Worm (Caenorhabditis elegans) whole organism, mixed stage, embryonic: Measurements from ENCODE around the gene R10D12.6.

Experiments used
- M03D4.4 ChIP-seq: sonication (generic microtip); optimal IDR thresholded peaks from 2 replicates; lab custom pipeline; 2017; ENCODE audit warnings: mild to moderate bottlenecking, missing genetic modification characterization, missing compliant biosample characterization
- bed-3 ChIP-seq: fragments of 200-800 bp; sonication (Bioruptor generic); optimal IDR thresholded peaks from 3 replicates; lab custom pipeline; 2018; ENCODE audit warnings: mild to moderate bottlenecking, missing genetic modification characterization, moderate library complexity, missing compliant biosample characterization
- blmp-1 ChIP-seq: fragments of 150-350 bp; optimal IDR thresholded peaks from 2 replicates; lab custom pipeline; 2014; ENCODE audit warnings: missing biosample characterization, missing genetic modification characterization
- ceh-39 ChIP-seq: fragments of 150-350 bp; optimal IDR thresholded peaks from 2 replicates; lab custom pipeline; 2014; ENCODE audit warnings: missing biosample characterization, missing genetic modification characterization
- ceh-43 ChIP-seq: fragments of 200-800 bp; sonication (Bioruptor generic); optimal IDR thresholded peaks from 2 replicates; lab custom pipeline; 2018; ENCODE audit warnings: mild to moderate bottlenecking, missing genetic modification characterization, moderate library complexity, missing compliant biosample characterization
- ceh-83 ChIP-seq: fragments of 200-800 bp; sonication (Bioruptor generic); optimal IDR thresholded peaks from 2 replicates; lab custom pipeline; 2018; ENCODE audit warnings: mild to moderate bottlenecking, missing genetic modification characterization, missing compliant biosample characterization
- ces-1 ChIP-seq: fragments of 150-350 bp; optimal IDR thresholded peaks from 2 replicates; lab custom pipeline; 2014; ENCODE audit warnings: missing biosample characterization, missing genetic modification reagents, missing genetic modification characterization
- cnd-1 ChIP-seq: fragments of 200-800 bp; sonication (Bioruptor generic); optimal IDR thresholded peaks from 2 replicates; lab custom pipeline; 2018; ENCODE audit warnings: mild to moderate bottlenecking, missing genetic modification characterization, missing compliant biosample characterization
- drap-1 ChIP-seq: fragments of 200-800 bp; sonication (Bioruptor generic); optimal IDR thresholded peaks from 3 replicates; lab custom pipeline; 2018; ENCODE audit warnings: mild to moderate bottlenecking, missing genetic modification characterization, missing compliant biosample characterization
- elt-1 ChIP-seq: sonication (generic microtip); optimal IDR thresholded peaks from 2 replicates; lab custom pipeline; 2017; ENCODE audit warnings: missing genetic modification characterization, mild to moderate bottlenecking, missing compliant biosample characterization, antibody characterized with exemption, moderate library complexity, borderline replicate concordance; ENCODE audit not compliant: insufficient read depth
- elt-3 ChIP-seq: fragments of 150-350 bp; optimal IDR thresholded peaks from 2 replicates; lab custom pipeline; 2014; ENCODE audit warnings: missing biosample characterization, missing genetic modification characterization
- flh-1 ChIP-seq: fragments of 200-800 bp; sonication (Bioruptor generic); optimal IDR thresholded peaks from 2 replicates; lab custom pipeline; 2018; ENCODE audit warnings: mild to moderate bottlenecking, missing genetic modification characterization, moderate library complexity, missing compliant biosample characterization
- ham-2 ChIP-seq: fragments of 200-800 bp; sonication (Bioruptor generic); optimal IDR thresholded peaks from 2 replicates; lab custom pipeline; 2018; ENCODE audit warnings: mild to moderate bottlenecking, missing genetic modification characterization, missing compliant biosample characterization
- hlh-1 ChIP-seq: fragments of 150-350 bp; optimal IDR thresholded peaks from 2 replicates; lab custom pipeline; 2014; ENCODE audit warnings: missing biosample characterization, missing genetic modification reagents, missing genetic modification characterization
- lin-13 ChIP-seq: fragments of 150-350 bp; optimal IDR thresholded peaks from 2 replicates; lab custom pipeline; 2014; ENCODE audit warnings: missing biosample characterization, missing genetic modification characterization
- lin-32 ChIP-seq: fragments of 200-800 bp; sonication (Bioruptor generic); optimal IDR thresholded peaks from 2 replicates; lab custom pipeline; 2018; ENCODE audit warnings: mild to moderate bottlenecking, missing genetic modification characterization, missing compliant biosample characterization
- lsy-2 ChIP-seq: fragments of 150-350 bp; optimal IDR thresholded peaks from 2 replicates; lab custom pipeline; 2014; ENCODE audit warnings: missing biosample characterization, missing genetic modification characterization
- mab-5 ChIP-seq: fragments of 150-350 bp; optimal IDR thresholded peaks from 2 replicates; lab custom pipeline; 2014; ENCODE audit warnings: missing biosample characterization, missing genetic modification characterization
- mep-1 ChIP-seq: fragments of 150-350 bp; optimal IDR thresholded peaks from 2 replicates; lab custom pipeline; 2017; ENCODE audit warnings: missing biosample characterization, missing genetic modification reagents, missing genetic modification characterization, inconsistent platforms
- mls-2 ChIP-seq: sonication (generic microtip); optimal IDR thresholded peaks from 2 replicates; lab custom pipeline; 2016; ENCODE audit warnings: mild to moderate bottlenecking, missing genetic modification characterization, moderate library complexity, missing compliant biosample characterization
- nhr-12 ChIP-seq: fragments of 150-350 bp; optimal IDR thresholded peaks from 2 replicates; lab custom pipeline; 2014; ENCODE audit warnings: missing biosample characterization, missing genetic modification characterization
- nhr-2 ChIP-seq: fragments of 150-350 bp; optimal IDR thresholded peaks from 2 replicates; lab custom pipeline; 2014; ENCODE audit warnings: missing biosample characterization, missing genetic modification characterization
- nhr-237 ChIP-seq: fragments of 150-350 bp; optimal IDR thresholded peaks from 2 replicates; lab custom pipeline; 2014; ENCODE audit warnings: missing biosample characterization, missing genetic modification characterization
- nhr-28 ChIP-seq: fragments of 150-350 bp; optimal IDR thresholded peaks from 2 replicates; lab custom pipeline; 2014; ENCODE audit warnings: missing biosample characterization, missing genetic modification characterization
- nhr-76 ChIP-seq: sonication (generic microtip); optimal IDR thresholded peaks from 2 replicates; lab custom pipeline; 2017; ENCODE audit warnings: missing biosample characterization, missing genetic modification characterization
- pha-4 ChIP-seq: fragments of 150-350 bp; optimal IDR thresholded peaks from 2 replicates; lab custom pipeline; 2018; ENCODE audit warnings: missing biosample characterization, missing genetic modification reagents, missing genetic modification characterization
- sem-2 ChIP-seq: fragments of 200-800 bp; sonication (Bioruptor generic); optimal IDR thresholded peaks from 2 replicates; lab custom pipeline; 2018; ENCODE audit warnings: mild to moderate bottlenecking, missing genetic modification characterization, missing compliant biosample characterization
- snpc-4 ChIP-seq: fragments of 150-350 bp; optimal IDR thresholded peaks from 2 replicates; lab custom pipeline; 2014; ENCODE audit warnings: missing biosample characterization, missing genetic modification characterization
- sptf-1 ChIP-seq: sonication (generic microtip); optimal IDR thresholded peaks from 2 replicates; lab custom pipeline; 2017; ENCODE audit warnings: mild to moderate bottlenecking, missing genetic modification characterization, moderate library complexity, missing compliant biosample characterization
- tbx-8 ChIP-seq: fragments of 200-800 bp; sonication (Bioruptor generic); optimal IDR thresholded peaks from 2 replicates; lab custom pipeline; 2018; ENCODE audit warnings: mild to moderate bottlenecking, missing genetic modification characterization, moderate library complexity, missing compliant biosample characterization
- unc-120 ChIP-seq: sonication (generic microtip); optimal IDR thresholded peaks from 2 replicates; lab custom pipeline; 2017; ENCODE audit warnings: missing genetic modification characterization, missing compliant biosample characterization; ENCODE audit not compliant: poor library complexity, severe bottlenecking
- unc-39 ChIP-seq: fragments of 150-350 bp; optimal IDR thresholded peaks from 2 replicates; lab custom pipeline; 2014; ENCODE audit warnings: missing biosample characterization, missing genetic modification characterization
- unc-62 ChIP-seq: fragments of 150-350 bp; optimal IDR thresholded peaks from 2 replicates; lab custom pipeline; 2014; ENCODE audit warnings: missing biosample characterization, missing genetic modification reagents, missing genetic modification characterization
- zip-8 ChIP-seq: fragments of 150-350 bp; optimal IDR thresholded peaks from 2 replicates; lab custom pipeline; 2014; ENCODE audit warnings: missing biosample characterization, missing genetic modification characterization
- ztf-11 ChIP-seq: fragments of 150-350 bp; optimal IDR thresholded peaks from 2 replicates; lab custom pipeline; 2014; ENCODE audit warnings: missing biosample characterization, missing genetic modification characterization

The R10D12.6 gene

DNA sequence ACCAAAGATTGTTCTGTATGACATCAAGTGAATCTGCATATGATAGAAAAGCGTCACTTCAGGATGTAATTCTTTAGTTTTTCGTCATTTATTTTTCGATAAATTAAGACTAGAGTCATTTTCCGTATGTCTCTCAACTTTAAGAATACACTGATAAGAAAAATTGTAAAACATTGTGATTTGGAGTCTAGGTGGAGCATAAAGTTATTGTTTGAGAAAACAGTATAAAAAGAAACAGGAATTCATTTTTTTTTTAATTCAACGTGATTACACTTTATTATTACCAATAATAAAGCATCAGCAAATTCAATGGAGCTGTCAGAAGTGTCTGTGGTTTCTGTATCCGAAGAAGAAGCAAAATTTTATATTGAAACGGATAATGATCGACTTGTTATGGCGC is at the start of gene R10D12.6:
R10D12.6 (plus strand) TSS at position 301 of the 400 bp plus-strand sequence.
- TF ChIP-seq unc-62 (GFP tag; lab: Kevin White, UChicago) (no peak), nhr-237 (no peak), blmp-1 (tag; lab: Kevin White, UChicago) (no peak), elt-1 (tag; lab: Kevin White, UChicago) (no peak), lsy-2 (tag; lab: Kevin White, UChicago) (no peak), mep-1 (tag; lab: Kevin White, UChicago) (no peak), drap-1 (GFP tag; lab: Kevin White, UChicago) (no peak), M03D4.4 (tag; lab: Kevin White, UChicago) (no peak), snpc-4 (tag; lab: Kevin White, UChicago) (no peak), mls-2 (tag; lab: Kevin White, UChicago) (no peak), sptf-1 (no peak), flh-1 (GFP tag; lab: Kevin White, UChicago) (no peak), nhr-28 (tag; lab: Kevin White, UChicago) (no peak)

DNA sequence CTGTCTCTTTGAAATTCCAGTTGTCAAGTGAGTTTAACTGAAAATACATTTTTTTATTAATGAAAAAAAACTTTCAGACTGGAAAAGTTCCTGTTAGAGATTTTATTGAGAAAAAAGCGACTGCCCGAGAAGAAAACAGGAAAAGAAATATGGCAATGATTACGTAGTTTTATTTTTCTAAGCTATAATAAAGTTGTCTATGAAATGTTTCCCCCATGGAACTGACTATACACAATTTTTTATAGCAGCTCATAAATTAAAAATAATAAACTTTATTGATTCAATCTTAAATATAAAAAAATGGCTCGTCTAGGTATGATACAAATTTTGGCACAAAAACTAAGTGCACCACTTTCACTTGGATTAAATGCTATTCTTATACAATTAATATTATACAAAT is 46.6 kb upstream of the R10D12.6 start, which contains the start of gene C06B3.1:
C06B3.1 (plus strand) TSS at position 301 of the 400 bp plus-strand sequence.
- TF ChIP-seq tbx-8: no peak
- TF ChIP-seq mab-5 (tag; lab: Kevin White, UChicago): no peak
- no peak for TF ChIP-seq unc-120 (tag; lab: Kevin White, UChicago)
- TF ChIP-seq elt-1 (tag; lab: Kevin White, UChicago): no peak
- TF ChIP-seq ham-2 (GFP tag; lab: Kevin White, UChicago): no peak
- TF ChIP-seq mls-2 (tag; lab: Kevin White, UChicago): no peak
- TF ChIP-seq nhr-28 (tag; lab: Kevin White, UChicago): no peak
- no peak for TF ChIP-seq drap-1 (GFP tag; lab: Kevin White, UChicago)
- TF ChIP-seq ces-1 (GFP tag; lab: Kevin White, UChicago): no peak
- TF ChIP-seq unc-39 (tag; lab: Kevin White, UChicago): no peak

DNA sequence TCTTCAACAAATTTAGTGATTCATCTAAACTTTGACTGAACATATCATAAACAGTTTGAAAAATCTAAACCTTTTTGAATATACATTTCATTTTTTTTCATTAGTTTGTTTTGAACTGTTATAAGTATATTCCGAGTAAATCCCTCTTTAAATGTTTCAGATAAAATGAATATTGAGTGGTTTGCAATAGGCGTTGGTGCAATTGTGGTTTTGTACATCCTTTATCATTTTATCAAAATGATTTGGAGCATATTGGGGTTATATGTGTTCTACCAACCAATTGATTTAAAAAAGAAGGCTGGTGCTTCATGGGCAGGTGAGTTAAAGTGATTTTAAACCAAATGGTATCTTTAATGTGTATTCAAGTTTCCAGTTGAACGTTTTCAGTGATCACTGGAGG is 44.7 kb upstream of the R10D12.6 start, which contains the start of gene stdh-3:
stdh-3 (plus strand) TSS at position 166 of the 400 bp plus-strand sequence.
- no peak for TF ChIP-seq cnd-1 (tag; lab: Kevin White, UChicago)
- no peak for TF ChIP-seq ceh-83 (GFP tag; lab: Kevin White, UChicago)
- TF ChIP-seq sem-2 (GFP tag; lab: Kevin White, UChicago): no peak
- no peak for TF ChIP-seq unc-39 (tag; lab: Kevin White, UChicago)
- TF ChIP-seq mep-1 (tag; lab: Kevin White, UChicago): no peak

DNA sequence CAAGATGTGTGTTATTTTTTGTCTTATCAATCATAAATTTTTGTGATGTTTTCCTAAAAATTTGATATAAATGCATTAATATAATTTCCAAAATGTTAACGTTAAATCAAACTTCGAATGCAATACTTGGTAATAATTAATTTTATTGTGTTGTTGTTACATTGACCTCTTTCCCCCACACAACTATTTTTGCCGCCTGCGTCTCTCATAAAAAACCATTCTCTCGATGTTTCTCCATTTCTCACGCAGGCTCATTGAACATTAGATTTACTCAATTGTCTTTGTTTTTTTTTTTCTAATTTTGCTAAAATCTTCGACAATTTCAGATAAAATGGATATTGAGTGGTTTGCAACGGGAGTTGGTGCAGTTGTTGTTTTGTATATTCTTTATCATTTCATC is 42.9 kb upstream of the R10D12.6 start, which contains the start of gene stdh-1:
stdh-1 (plus strand) TSS at position 327 of the 400 bp plus-strand sequence.
- TF ChIP-seq ces-1 (GFP tag; lab: Kevin White, UChicago): peak; percentile 79
- TF ChIP-seq nhr-12 (tag; lab: Kevin White, UChicago): no peak

DNA sequence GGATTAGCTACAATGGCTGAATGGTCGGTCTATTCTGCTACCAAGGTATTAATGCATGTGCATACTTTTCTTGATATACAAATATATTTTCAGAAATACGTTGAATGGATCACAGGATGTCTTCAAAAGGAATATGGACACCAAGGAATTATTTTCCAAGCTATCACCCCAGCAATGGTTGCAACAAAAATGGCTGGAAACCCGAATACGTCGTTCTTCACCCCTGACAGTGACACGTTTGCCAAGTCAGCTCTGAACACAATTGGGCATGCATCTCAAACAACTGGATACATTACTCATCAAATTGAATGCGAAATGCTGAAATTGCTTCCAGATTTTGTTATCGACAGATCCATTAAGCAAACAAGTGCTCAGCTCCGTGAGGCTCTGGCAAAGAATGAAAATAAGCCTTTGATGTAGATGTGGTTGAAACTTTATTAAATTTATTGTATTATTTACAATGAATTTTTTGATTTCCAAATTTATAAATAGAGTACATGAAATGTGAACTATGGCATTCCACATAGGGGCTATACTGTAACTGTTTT is 41.5 kb upstream of the R10D12.6 start:
- TF ChIP-seq sptf-1: no peak
- no peak for TF ChIP-seq ces-1 (GFP tag; lab: Kevin White, UChicago)
- no peak for TF ChIP-seq unc-39 (tag; lab: Kevin White, UChicago)
- no peak for TF ChIP-seq lin-13 (tag; lab: Kevin White, UChicago)
- no peak for TF ChIP-seq nhr-12 (tag; lab: Kevin White, UChicago)
- no peak for TF ChIP-seq nhr-2
- no peak for TF ChIP-seq ham-2 (GFP tag; lab: Kevin White, UChicago)
- no peak for TF ChIP-seq mab-5 (tag; lab: Kevin White, UChicago)
- TF ChIP-seq bed-3: no peak
- TF ChIP-seq, all 35 proteins: peak for 0

DNA sequence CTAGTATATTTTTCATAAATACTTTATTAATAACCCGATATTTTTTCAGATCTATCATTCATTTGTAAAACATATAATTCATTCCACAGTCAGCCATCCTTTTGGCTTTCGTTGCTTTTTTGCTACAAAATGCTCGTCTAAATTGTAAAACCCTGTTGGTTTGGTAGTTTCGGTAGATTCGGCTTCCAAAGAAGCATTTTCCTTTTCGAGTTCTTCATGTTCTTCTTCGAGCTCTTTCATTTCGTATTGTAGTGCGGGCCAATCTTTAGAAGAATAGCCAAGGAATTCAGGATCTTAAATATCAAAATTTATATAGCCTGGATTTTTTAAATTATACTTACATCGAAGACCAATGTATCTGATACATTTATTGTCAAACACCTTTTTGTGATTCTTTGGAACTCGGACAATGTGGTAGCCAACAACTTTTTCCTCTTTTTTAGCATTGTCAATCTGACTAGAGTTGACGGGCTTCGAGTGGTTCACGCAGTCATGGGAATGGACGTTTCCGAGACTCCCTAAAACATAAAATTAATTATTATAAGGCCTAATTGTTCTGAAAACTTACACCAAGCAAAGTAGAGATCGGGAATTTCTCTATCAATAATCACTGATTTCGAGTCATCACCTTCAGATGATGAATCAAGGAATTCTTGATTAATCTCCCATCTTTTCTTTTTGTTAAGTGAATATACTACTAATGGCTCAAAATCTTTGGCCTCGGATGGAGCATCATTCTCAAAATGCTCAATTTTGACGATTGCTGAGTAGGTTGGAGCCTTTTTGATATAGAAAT is 40.8 kb upstream of the R10D12.6 start:
- no peak for TF ChIP-seq ces-1 (GFP tag; lab: Kevin White, UChicago)
- TF ChIP-seq ceh-39 (tag; lab: Kevin White, UChicago): no peak
- TF ChIP-seq hlh-1 (tag; lab: Kevin White, UChicago): no peak
- no peak for TF ChIP-seq unc-39 (tag; lab: Kevin White, UChicago)
- TF ChIP-seq snpc-4 (tag; lab: Kevin White, UChicago): no peak
- TF ChIP-seq ceh-83 (GFP tag; lab: Kevin White, UChicago): no peak
- no peak for TF ChIP-seq nhr-2
- TF ChIP-seq ztf-11: no peak
- no peak for TF ChIP-seq mls-2 (tag; lab: Kevin White, UChicago)
- TF ChIP-seq cnd-1 (tag; lab: Kevin White, UChicago): no peak
- TF ChIP-seq pha-4: no peak
- TF ChIP-seq elt-3 (tag; lab: Kevin White, UChicago): no peak
- TF ChIP-seq zip-8 (tag; lab: Kevin White, UChicago): no peak
- no peak for TF ChIP-seq bed-3
- TF ChIP-seq ceh-43 (GFP tag; lab: Kevin White, UChicago): no peak
- TF ChIP-seq blmp-1 (tag; lab: Kevin White, UChicago): no peak
- no peak for TF ChIP-seq mep-1 (tag; lab: Kevin White, UChicago)
- TF ChIP-seq unc-62 (GFP tag; lab: Kevin White, UChicago): no peak
- no peak for TF ChIP-seq lin-32 (GFP tag; lab: Kevin White, UChicago)
- no peak for TF ChIP-seq nhr-76
